Fruit fly (Drosophila melanogaster) whole organism, embryonic: ENCODE results near the gene CG3149.
A peak's percentile ranks its signal among the peaks of the same experiment; 100 is the strongest.

Experiments
- Bgb ChIP-seq: fragments of 200-800 bp; sonication (Bioruptor generic); IDR thresholded peaks from 2 replicates; pipeline ENCODE4 v1.3.6; 2022; ENCODE audit warnings: missing biosample characterization, missing genetic modification characterization; ENCODE audit not compliant: partially characterized antibody
- CG10462 ChIP-seq: fragments of 200-800 bp; sonication (Bioruptor generic); optimal IDR thresholded peaks from 2 replicates; lab custom pipeline; 2016; ENCODE audit warnings: missing biosample characterization, missing genetic modification characterization
- CG12071 ChIP-seq: fragments of 200-800 bp; sonication (Bioruptor generic); optimal IDR thresholded peaks from 3 replicates; lab custom pipeline; 2018; ENCODE audit warnings: missing biosample characterization, mild to moderate bottlenecking, missing genetic modification characterization
- CG12391 ChIP-seq: fragments of 200-800 bp; sonication (Bioruptor generic); optimal IDR thresholded peaks from 3 replicates; lab custom pipeline; 2018; ENCODE audit warnings: missing biosample characterization, mild to moderate bottlenecking, missing genetic modification characterization, moderate library complexity
- CG12942 ChIP-seq: fragments of 200-800 bp; sonication (Bioruptor generic); optimal IDR thresholded peaks from 3 replicates; lab custom pipeline; 2016; ENCODE audit warnings: missing biosample characterization, missing genetic modification characterization
- CG13296 ChIP-seq: fragments of 200-800 bp; sonication (Bioruptor generic); optimal IDR thresholded peaks from 3 replicates; lab custom pipeline; 2018; ENCODE audit warnings: missing biosample characterization, mild to moderate bottlenecking, missing genetic modification characterization
- CG15479 ChIP-seq: fragments of 200-800 bp; sonication (Bioruptor generic); optimal IDR thresholded peaks from 3 replicates; lab custom pipeline; 2019; ENCODE audit warnings: missing biosample characterization, mild to moderate bottlenecking, missing genetic modification characterization, moderate library complexity
- CG15514 ChIP-seq: fragments of 200-800 bp; sonication (Bioruptor generic); optimal IDR thresholded peaks from 3 replicates; lab custom pipeline; 2017; ENCODE audit warnings: missing biosample characterization, missing genetic modification characterization, mild to moderate bottlenecking, moderate library complexity, missing genetic modification reagents
- CG17361 ChIP-seq: fragments of 200-800 bp; sonication (Bioruptor generic); IDR thresholded peaks from 3 replicates; pipeline ENCODE4 v1.3.6; 2022; ENCODE audit warnings: missing biosample characterization, missing genetic modification characterization
- CG18476 ChIP-seq: fragments of 200-800 bp; sonication (Bioruptor generic); optimal IDR thresholded peaks from 2 replicates; lab custom pipeline; 2016; ENCODE audit warnings: missing biosample characterization, mild to moderate bottlenecking, missing genetic modification characterization
- CG2199 ChIP-seq: fragments of 200-800 bp; sonication (Bioruptor generic); IDR thresholded peaks from 3 replicates; pipeline ENCODE4 v1.3.6; 2022; ENCODE audit warnings: missing biosample characterization, missing genetic modification characterization
- CG42726 ChIP-seq: fragments of 200-800 bp; sonication (Bioruptor generic); IDR thresholded peaks from 2 replicates; pipeline ENCODE4 v1.3.6; 2022; ENCODE audit warnings: missing biosample characterization, missing genetic modification characterization; ENCODE audit not compliant: partially characterized antibody
- CG5180 ChIP-seq: fragments of 200-800 bp; sonication (Bioruptor generic); optimal IDR thresholded peaks from 3 replicates; lab custom pipeline; 2017; ENCODE audit warnings: missing biosample characterization, missing genetic modification characterization, mild to moderate bottlenecking, moderate library complexity, missing genetic modification reagents
- CG6654 ChIP-seq: fragments of 200-800 bp; sonication (Bioruptor generic); optimal IDR thresholded peaks from 2 replicates; lab custom pipeline; 2017; ENCODE audit warnings: missing biosample characterization, mild to moderate bottlenecking, missing genetic modification characterization
- CG6813 ChIP-seq: fragments of 200-800 bp; sonication (Bioruptor generic); optimal IDR thresholded peaks from 2 replicates; lab custom pipeline; 2017; ENCODE audit warnings: missing biosample characterization, missing genetic modification characterization, mild to moderate bottlenecking, moderate library complexity, missing genetic modification reagents
- CG9797 ChIP-seq: fragments of 200-800 bp; sonication (Bioruptor generic); optimal IDR thresholded peaks from 3 replicates; lab custom pipeline; 2018; ENCODE audit warnings: missing biosample characterization, mild to moderate bottlenecking, missing genetic modification characterization
- CG9932 ChIP-seq: fragments of 200-800 bp; sonication (Bioruptor generic); IDR thresholded peaks from 2 replicates; pipeline ENCODE4 v1.3.6; 2022; ENCODE audit warnings: missing biosample characterization, missing genetic modification characterization
- CrebB ChIP-seq: fragments of 200-800 bp; sonication (Bioruptor generic); optimal IDR thresholded peaks from 3 replicates; lab custom pipeline; 2018; ENCODE audit warnings: missing biosample characterization, mild to moderate bottlenecking, missing genetic modification characterization
- Dbx ChIP-seq: fragments of 200-800 bp; sonication (Bioruptor generic); IDR thresholded peaks from 3 replicates; pipeline ENCODE4 v1.3.6; 2022; ENCODE audit warnings: missing biosample characterization, missing genetic modification characterization
- Dll ChIP-seq: fragments of 200-800 bp; sonication (Bioruptor generic); IDR thresholded peaks from 4 replicates; pipeline ENCODE4 v1.3.6; 2022; ENCODE audit warnings: missing biosample characterization, missing genetic modification characterization; ENCODE audit not compliant: partially characterized antibody
- Dp ChIP-seq: fragments of 200-800 bp; sonication (Bioruptor generic); optimal IDR thresholded peaks from 2 replicates; lab custom pipeline; 2018; ENCODE audit warnings: missing biosample characterization, mild to moderate bottlenecking, missing genetic modification characterization, moderate library complexity
- Elba2 ChIP-seq: fragments of 200-800 bp; sonication (Bioruptor generic); optimal IDR thresholded peaks from 3 replicates; lab custom pipeline; 2016; ENCODE audit warnings: missing biosample characterization, missing genetic modification characterization
- H15 ChIP-seq: fragments of 200-800 bp; sonication (Bioruptor generic); IDR thresholded peaks from 3 replicates; pipeline ENCODE4 v1.3.6; 2022; ENCODE audit warnings: missing biosample characterization, missing genetic modification characterization
- HmgZ ChIP-seq: fragments of 200-800 bp; sonication (Bioruptor generic); optimal IDR thresholded peaks from 2 replicates; lab custom pipeline; 2018; ENCODE audit warnings: missing biosample characterization, mild to moderate bottlenecking, missing genetic modification characterization
- Six4 ChIP-seq: fragments of 200-800 bp; sonication (Bioruptor generic); optimal IDR thresholded peaks from 2 replicates; lab custom pipeline; 2016; ENCODE audit warnings: missing biosample characterization, missing genetic modification characterization
- TFAM ChIP-seq: fragments of 200-800 bp; sonication (Bioruptor generic); optimal IDR thresholded peaks from 2 replicates; lab custom pipeline; 2017; ENCODE audit warnings: missing biosample characterization, missing genetic modification characterization, inconsistent platforms
- YL-1 ChIP-seq: fragments of 200-800 bp; sonication (Bioruptor generic); optimal IDR thresholded peaks from 3 replicates; lab custom pipeline; 2017; ENCODE audit warnings: missing biosample characterization, mild to moderate bottlenecking, missing genetic modification characterization
- al ChIP-seq: fragments of 200-800 bp; sonication (Bioruptor generic); IDR thresholded peaks from 2 replicates; pipeline ENCODE4 v1.3.6; 2022; ENCODE audit warnings: missing biosample characterization, missing genetic modification characterization
- amos ChIP-seq: fragments of 200-800 bp; sonication (Bioruptor generic); IDR thresholded peaks from 2 replicates; pipeline ENCODE4 v1.3.6; 2022; ENCODE audit warnings: missing biosample characterization, missing genetic modification characterization; ENCODE audit not compliant: partially characterized antibody
- az2 ChIP-seq: fragments of 200-800 bp; sonication (Bioruptor generic); optimal IDR thresholded peaks from 3 replicates; lab custom pipeline; 2016; ENCODE audit warnings: missing biosample characterization, missing genetic modification characterization
- chn ChIP-seq: fragments of 200-800 bp; sonication (Bioruptor generic); optimal IDR thresholded peaks from 2 replicates; lab custom pipeline; 2016; ENCODE audit warnings: missing biosample characterization, missing genetic modification characterization
- eyg ChIP-seq: fragments of 200-800 bp; sonication (Bioruptor generic); optimal IDR thresholded peaks from 3 replicates; lab custom pipeline; 2016; ENCODE audit warnings: missing biosample characterization, missing genetic modification characterization
- fd102C ChIP-seq: fragments of 200-800 bp; sonication (Bioruptor generic); optimal IDR thresholded peaks from 2 replicates; lab custom pipeline; 2018; ENCODE audit warnings: missing biosample characterization, mild to moderate bottlenecking, missing genetic modification characterization, moderate library complexity
- fd64A ChIP-seq: fragments of 200-800 bp; sonication (Bioruptor generic); optimal IDR thresholded peaks from 3 replicates; lab custom pipeline; 2018; ENCODE audit warnings: missing biosample characterization, mild to moderate bottlenecking, missing genetic modification characterization
- fd96Cb ChIP-seq: fragments of 200-800 bp; sonication (Bioruptor generic); optimal IDR thresholded peaks from 2 replicates; lab custom pipeline; 2018; ENCODE audit warnings: missing biosample characterization, mild to moderate bottlenecking, missing genetic modification characterization, moderate library complexity
- fru ChIP-seq: fragments of >200 bp; optimal IDR thresholded peaks from 2 replicates; lab custom pipeline; 2017
- gfzf ChIP-seq: fragments of 200-800 bp; sonication (Bioruptor generic); optimal IDR thresholded peaks from 2 replicates; lab custom pipeline; 2016; ENCODE audit warnings: missing biosample characterization, mild to moderate bottlenecking, missing genetic modification characterization, moderate library complexity
- hkb ChIP-seq, 2 experiments: fragments of 200-800 bp in 1 of 2; fragments of >200 bp in 1 of 2; sonication (Bioruptor generic) in 1 of 2; IDR thresholded peaks in 1 of 2; optimal IDR thresholded peaks in 1 of 2; 2 replicates each; pipeline versions ENCODE4 v1.3.6 to Lab custom; 2017 to 2022; ENCODE audit warnings: missing biosample characterization in 1 of 2, missing genetic modification characterization in 1 of 2
- hth ChIP-seq: fragments of >200 bp; optimal IDR thresholded peaks from 2 replicates; lab custom pipeline; 2017; ENCODE audit warnings: inconsistent platforms
- ind ChIP-seq: fragments of 200-800 bp; sonication (Bioruptor generic); optimal IDR thresholded peaks from 3 replicates; lab custom pipeline; 2016; ENCODE audit warnings: missing biosample characterization, missing genetic modification characterization
- jigr1 ChIP-seq: fragments of 200-800 bp; sonication (Bioruptor generic); IDR thresholded peaks from 3 replicates; pipeline ENCODE4 v1.3.6; 2022; ENCODE audit warnings: missing biosample characterization, missing genetic modification characterization
- jing ChIP-seq: fragments of 200-800 bp; sonication (Bioruptor generic); optimal IDR thresholded peaks from 2 replicates; lab custom pipeline; 2018; ENCODE audit warnings: missing biosample characterization, mild to moderate bottlenecking, missing genetic modification characterization
- lbe ChIP-seq: fragments of 200-800 bp; sonication (Bioruptor generic); optimal IDR thresholded peaks from 2 replicates; lab custom pipeline; 2016; ENCODE audit warnings: missing biosample characterization, mild to moderate bottlenecking, missing genetic modification characterization
- luna ChIP-seq: fragments of 200-800 bp; sonication (Bioruptor generic); optimal IDR thresholded peaks from 2 replicates; lab custom pipeline; 2016; ENCODE audit warnings: missing biosample characterization, missing genetic modification characterization
- org-1 ChIP-seq: fragments of 200-800 bp; sonication (Bioruptor generic); optimal IDR thresholded peaks from 2 replicates; lab custom pipeline; 2017; ENCODE audit warnings: missing biosample characterization, missing genetic modification characterization
- phol ChIP-seq: fragments of 200-800 bp; sonication (Bioruptor generic); optimal IDR thresholded peaks from 3 replicates; lab custom pipeline; 2018; ENCODE audit warnings: missing biosample characterization, mild to moderate bottlenecking, missing genetic modification characterization, moderate library complexity
- sens-2 ChIP-seq: fragments of 200-800 bp; sonication (Bioruptor generic); IDR thresholded peaks from 2 replicates; pipeline ENCODE4 v1.3.6; 2022; ENCODE audit warnings: missing biosample characterization, missing genetic modification characterization
- unpg ChIP-seq: fragments of 200-800 bp; sonication (Bioruptor generic); optimal IDR thresholded peaks from 3 replicates; lab custom pipeline; 2018; ENCODE audit warnings: missing biosample characterization, mild to moderate bottlenecking, missing genetic modification characterization, moderate library complexity
- z ChIP-seq: fragments of 200-800 bp; sonication (Bioruptor generic); IDR thresholded peaks from 3 replicates; pipeline ENCODE4 v1.3.6; 2022; ENCODE audit warnings: missing biosample characterization, missing genetic modification characterization
- zf30C ChIP-seq: fragments of 200-800 bp; sonication (Bioruptor generic); optimal IDR thresholded peaks from 3 replicates; lab custom pipeline; 2018; ENCODE audit warnings: missing biosample characterization, mild to moderate bottlenecking, missing genetic modification characterization

The CG3149 gene

DNA sequence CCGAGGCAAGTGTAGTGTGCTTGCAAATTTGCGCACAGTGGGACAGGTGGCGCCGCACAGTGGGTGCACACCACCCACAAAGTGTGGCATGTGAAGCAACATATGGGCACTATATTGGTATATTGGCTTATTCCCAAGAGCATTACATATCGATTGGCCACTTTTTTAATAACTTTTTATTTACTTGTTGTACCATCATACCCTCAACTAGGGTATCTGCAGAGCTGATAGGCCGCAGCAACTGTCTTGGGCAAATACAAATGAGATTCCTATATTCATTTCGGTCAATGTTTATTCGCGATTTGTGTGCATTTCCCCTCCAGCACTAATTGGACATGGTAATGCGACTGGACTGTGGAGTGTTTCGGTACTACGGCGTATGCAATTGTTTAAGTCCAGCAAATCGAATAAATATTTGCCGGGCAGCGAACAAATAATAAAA is 29.8 kb upstream of the CG3149 start (continued):
- TF ChIP-seq z (GFP tag; lab: Robert Waterston, UW) = no peak
- TF ChIP-seq amos (GFP tag; lab: Robert Waterston, UW) = no peak
- no peak for TF ChIP-seq hth (lab: Kevin White, UChicago)
- no peak for TF ChIP-seq gfzf
- no peak for TF ChIP-seq hkb (optimal IDR thresholded peaks at IDR 0.05; lab: Kevin White, UChicago)
- peak; percentile 46 for TF ChIP-seq hkb (GFP tag; IDR thresholded peaks at IDR 0.05; lab: Robert Waterston, UW)
- TF ChIP-seq CG10462 (GFP tag; lab: Kevin White, UChicago) = no peak
- no peak for TF ChIP-seq jing
- no peak for TF ChIP-seq CG42726 (GFP tag; lab: Robert Waterston, UW)
- no peak for TF ChIP-seq sens-2
- peak; percentile 32 for TF ChIP-seq CG12391 (tag; lab: Kevin White, UChicago)
- TF ChIP-seq jigr1 = peak; percentile 41; the same call in 1 of the 3 replicates
- TF ChIP-seq H15 (GFP tag; lab: Robert Waterston, UW) = peak; percentile 30; the same call in 1 of the 3 replicates
- TF ChIP-seq CG13296 (GFP tag; lab: Kevin White, UChicago) = no peak
- TF ChIP-seq CrebB (tag; lab: Kevin White, UChicago) = no peak
- no peak for TF ChIP-seq TFAM (GFP tag; lab: Kevin White, UChicago)
- TF ChIP-seq Bgb (GFP tag; lab: Robert Waterston, UW) = no peak
- TF ChIP-seq lbe = no peak
- TF ChIP-seq al = no peak
- TF ChIP-seq eyg (GFP tag; lab: Kevin White, UChicago) = peak; percentile 48
- peak; percentile 10 for TF ChIP-seq Six4 (GFP tag; lab: Kevin White, UChicago)
- peak; percentile 43 for TF ChIP-seq az2
- peak; percentile 27 for TF ChIP-seq fd96Cb (tag; lab: Kevin White, UChicago)
- TF ChIP-seq CG15479 (GFP tag; lab: Kevin White, UChicago) = no peak
- TF ChIP-seq CG6654 (GFP tag; lab: Kevin White, UChicago) = peak; percentile 26
- TF ChIP-seq luna (GFP tag; lab: Kevin White, UChicago) = no peak
- no peak for TF ChIP-seq CG9797 (GFP tag; lab: Kevin White, UChicago)
- TF ChIP-seq CG9932 (GFP tag; lab: Robert Waterston, UW) = 0 out of 2 replicates have a peak, but pooled peaks have one; percentile 20
- no peak for TF ChIP-seq HmgZ (tag; lab: Kevin White, UChicago)
- peak; percentile 6 for TF ChIP-seq CG15514 (GFP tag; lab: Kevin White, UChicago)
- TF ChIP-seq zf30C (GFP tag; lab: Kevin White, UChicago) = no peak
- TF ChIP-seq ind (GFP tag; lab: Kevin White, UChicago) = peak; percentile 48
- no peak for TF ChIP-seq Dll (GFP tag; lab: Robert Waterston, UW)
- TF ChIP-seq chn (GFP tag; lab: Kevin White, UChicago) = no peak
- TF ChIP-seq fd64A (GFP tag; lab: Kevin White, UChicago) = peak; percentile 75
- 0 out of 3 replicates have a peak, but pooled peaks have one; percentile 7 for TF ChIP-seq Dbx (GFP tag; lab: Robert Waterston, UW)
- peak; percentile 46 for TF ChIP-seq phol (tag; lab: Kevin White, UChicago)
- TF ChIP-seq CG12071 (GFP tag; lab: Kevin White, UChicago) = peak; percentile 64
- no peak for TF ChIP-seq Elba2 (GFP tag; lab: Kevin White, UChicago)
- TF ChIP-seq fru (lab: Kevin White, UChicago) = no peak
- no peak for TF ChIP-seq Dp
- TF ChIP-seq CG2199 (GFP tag; lab: Robert Waterston, UW) = no peak
- peak; percentile 46 for TF ChIP-seq org-1
- TF ChIP-seq CG5180 (GFP tag; lab: Kevin White, UChicago) = peak; percentile 9
- TF ChIP-seq unpg = peak; percentile 56
- no peak for TF ChIP-seq fd102C (GFP tag; lab: Kevin White, UChicago)
- TF ChIP-seq CG18476 = no peak
- peak; percentile 64 for TF ChIP-seq CG6813 (GFP tag; lab: Kevin White, UChicago)
- TF ChIP-seq YL-1 (GFP tag; lab: Kevin White, UChicago) = no peak
- peak; percentile 71 for TF ChIP-seq CG17361 (GFP tag; lab: Robert Waterston, UW)
- no peak for TF ChIP-seq CG12942
